Worm (Caenorhabditis elegans): ENCODE data around the gene F42A6.2.

DNA sequence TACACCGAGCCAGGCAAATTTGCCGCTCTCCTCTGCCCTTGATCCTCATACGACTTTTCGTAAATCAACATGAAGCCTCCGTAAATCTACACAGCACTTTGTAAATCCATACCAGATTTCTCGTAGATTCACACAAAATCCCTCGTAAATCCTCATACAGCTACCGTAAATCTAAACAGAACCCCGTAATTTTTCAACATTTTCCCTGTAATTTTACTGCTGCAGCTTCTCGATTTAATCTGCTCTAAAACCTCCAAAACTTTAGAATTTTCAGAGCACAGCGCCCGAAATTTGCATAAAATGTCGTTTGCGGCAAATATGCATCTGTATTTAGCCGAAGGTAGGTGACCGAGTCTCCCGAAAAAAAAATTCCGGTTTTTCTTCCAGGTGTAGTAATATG, 13.5 kb downstream of the F42A6.2 start, which contains the start of gene F42A6.1:
- TF ChIP-seq unc-42 (tag; optimal IDR thresholded peaks at IDR 0.05) (no peak), che-1 (tag; optimal IDR thresholded peaks at IDR 0.05) (no peak), pqm-1 (tag; optimal IDR thresholded peaks at IDR 0.05) (no peak), C38D4.7 (GFP tag; optimal IDR thresholded peaks at IDR 0.05) (no peak), dve-1 (tag; optimal IDR thresholded peaks at IDR 0.05) (no peak), hlh-6 (tag; optimal IDR thresholded peaks at IDR 0.05) (no peak), hlh-13 (GFP tag; optimal IDR thresholded peaks at IDR 0.05) (no peak), unc-86 (tag; optimal IDR thresholded peaks at IDR 0.05) (no peak), madf-2 (tag; optimal IDR thresholded peaks at IDR 0.05) (no peak), fkh-6 (tag; optimal IDR thresholded peaks at IDR 0.05) (no peak)
